Worm (Caenorhabditis elegans) whole organism, young adult: ENCODE results near the gene pdi-2.

Experiments used
- F10E7.11 ChIP-seq: sonication (generic microtip); optimal IDR thresholded peaks from 2 replicates; lab custom pipeline; 2017; ENCODE audit warnings: mild to moderate bottlenecking, missing genetic modification characterization, moderate library complexity, missing compliant biosample characterization
- F23B12.7 ChIP-seq: sonication (generic microtip); optimal IDR thresholded peaks from 2 replicates; lab custom pipeline; 2017; ENCODE audit warnings: missing genetic modification characterization, mild to moderate bottlenecking, missing compliant biosample characterization, antibody characterized with exemption, moderate library complexity; ENCODE audit not compliant: insufficient read depth
- F33H1.4 ChIP-seq: fragments of 200-800 bp; sonication (Bioruptor generic); IDR thresholded peaks from 2 replicates; pipeline ENCODE4 v1.3.6; 2022; ENCODE audit warnings: missing genetic modification reagents, missing genetic modification characterization, missing compliant biosample characterization
- F39B2.1 ChIP-seq: fragments of 200-800 bp; sonication (Bioruptor generic); IDR thresholded peaks from 2 replicates; pipeline ENCODE4 v1.3.6; 2022; ENCODE audit warnings: missing genetic modification reagents, missing genetic modification characterization, missing compliant biosample characterization
- F57A8.1 ChIP-seq: fragments of 200-800 bp; sonication (Bioruptor generic); optimal IDR thresholded peaks from 2 replicates; lab custom pipeline; 2018; ENCODE audit warnings: mild to moderate bottlenecking, missing genetic modification characterization, moderate library complexity, missing compliant biosample characterization
- T07F8.4 ChIP-seq: sonication (generic microtip); optimal IDR thresholded peaks from 2 replicates; lab custom pipeline; 2016; ENCODE audit warnings: mild to moderate bottlenecking, missing genetic modification characterization, moderate library complexity, missing compliant biosample characterization
- Y53F4B.3 ChIP-seq: fragments of 200-800 bp; sonication (Bioruptor generic); IDR thresholded peaks from 2 replicates; pipeline ENCODE4 v1.3.6; 2022; ENCODE audit warnings: missing genetic modification reagents, missing genetic modification characterization, missing compliant biosample characterization
- Y53G8AR.9 ChIP-seq: fragments of 200-800 bp; sonication (Bioruptor generic); conservative IDR thresholded peaks from 2 replicates; pipeline ENCODE4 v1.3.6; 2022; ENCODE audit warnings: missing genetic modification reagents, missing genetic modification characterization, missing compliant biosample characterization
- atf-7 ChIP-seq: sonication (generic microtip); optimal IDR thresholded peaks from 2 replicates; lab custom pipeline; 2017; ENCODE audit warnings: mild to moderate bottlenecking, missing genetic modification characterization, missing compliant biosample characterization
- cebp-2 ChIP-seq: fragments of 200-800 bp; sonication (Bioruptor generic); IDR thresholded peaks from 2 replicates; pipeline ENCODE4 v1.3.6; 2022; ENCODE audit warnings: missing genetic modification characterization, missing compliant biosample characterization
- ceh-27 ChIP-seq: fragments of 200-800 bp; sonication (Bioruptor generic); optimal IDR thresholded peaks from 2 replicates; lab custom pipeline; 2018; ENCODE audit warnings: mild to moderate bottlenecking, missing genetic modification characterization, moderate library complexity, missing compliant biosample characterization
- chd-7 ChIP-seq: sonication (generic microtip); optimal IDR thresholded peaks from 2 replicates; lab custom pipeline; 2016; ENCODE audit warnings: mild to moderate bottlenecking, missing genetic modification characterization, moderate library complexity, missing compliant biosample characterization
- dpl-1 ChIP-seq: fragments of 150-350 bp; optimal IDR thresholded peaks from 2 replicates; lab custom pipeline; 2014; ENCODE audit warnings: missing biosample characterization, missing genetic modification reagents, missing genetic modification characterization
- egl-44 ChIP-seq: fragments of 200-800 bp; sonication (Bioruptor generic); IDR thresholded peaks from 2 replicates; pipeline ENCODE4 v1.3.6; 2022; ENCODE audit warnings: missing genetic modification reagents, missing genetic modification characterization, missing compliant biosample characterization
- ekl-4 ChIP-seq: fragments of 200-800 bp; sonication (Bioruptor generic); IDR thresholded peaks from 2 replicates; pipeline ENCODE4 v1.3.6; 2022; ENCODE audit warnings: missing genetic modification reagents, missing genetic modification characterization, missing compliant biosample characterization
- ets-4 ChIP-seq: fragments of 200-800 bp; sonication (Bioruptor generic); optimal IDR thresholded peaks from 2 replicates; lab custom pipeline; 2018; ENCODE audit warnings: mild to moderate bottlenecking, missing genetic modification characterization, missing compliant biosample characterization
- fkh-3 ChIP-seq: sonication (generic microtip); optimal IDR thresholded peaks from 2 replicates; lab custom pipeline; 2016; ENCODE audit warnings: mild to moderate bottlenecking, missing genetic modification characterization, missing compliant biosample characterization
- hmg-1.2 ChIP-seq: fragments of 200-800 bp; sonication (Bioruptor generic); IDR thresholded peaks from 2 replicates; pipeline ENCODE4 v1.3.6; 2022; ENCODE audit warnings: missing genetic modification reagents, missing genetic modification characterization, missing compliant biosample characterization
- hmg-20 ChIP-seq: fragments of 200-800 bp; sonication (Bioruptor generic); IDR thresholded peaks from 2 replicates; pipeline ENCODE4 v1.3.6; 2022; ENCODE audit warnings: missing genetic modification reagents, missing genetic modification characterization, missing compliant biosample characterization
- lin-40 ChIP-seq: sonication (generic microtip); optimal IDR thresholded peaks from 2 replicates; lab custom pipeline; 2016; ENCODE audit warnings: missing genetic modification characterization, mild to moderate bottlenecking, missing compliant biosample characterization, missing genotype, missing genetic modification reagents
- lin-54 ChIP-seq: fragments of 200-800 bp; sonication (Bioruptor generic); optimal IDR thresholded peaks from 2 replicates; lab custom pipeline; 2018; ENCODE audit warnings: mild to moderate bottlenecking, missing genetic modification characterization, missing compliant biosample characterization
- lsy-27 ChIP-seq: sonication (generic microtip); optimal IDR thresholded peaks from 2 replicates; lab custom pipeline; 2017; ENCODE audit warnings: missing genetic modification characterization, mild to moderate bottlenecking, missing compliant biosample characterization, antibody characterized with exemption, missing genotype, borderline replicate concordance; ENCODE audit not compliant: insufficient read depth
- madf-10 ChIP-seq: sonication (generic microtip); optimal IDR thresholded peaks from 2 replicates; lab custom pipeline; 2016; ENCODE audit warnings: mild to moderate bottlenecking, missing genetic modification characterization, missing compliant biosample characterization
- madf-6 ChIP-seq: fragments of 200-800 bp; sonication (Bioruptor generic); IDR thresholded peaks from 2 replicates; pipeline ENCODE4 v1.3.6; 2022; ENCODE audit warnings: missing genetic modification reagents, missing genetic modification characterization, missing compliant biosample characterization
- mel-28 ChIP-seq: sonication (generic microtip); optimal IDR thresholded peaks from 2 replicates; lab custom pipeline; 2016; ENCODE audit warnings: borderline replicate concordance, mild to moderate bottlenecking, missing genetic modification characterization, missing compliant biosample characterization
- nfya-1 ChIP-seq: sonication (generic microtip); optimal IDR thresholded peaks from 2 replicates; lab custom pipeline; 2017; ENCODE audit warnings: antibody characterized with exemption, missing compliant biosample characterization, missing genetic modification characterization, borderline replicate concordance; ENCODE audit not compliant: insufficient read depth
- nhr-179 ChIP-seq: sonication (generic microtip); optimal IDR thresholded peaks from 2 replicates; lab custom pipeline; 2016; ENCODE audit warnings: mild to moderate bottlenecking, missing genetic modification characterization, missing compliant biosample characterization
- nhr-27 ChIP-seq: fragments of 200-800 bp; sonication (Bioruptor generic); optimal IDR thresholded peaks from 2 replicates; lab custom pipeline; 2018; ENCODE audit warnings: mild to moderate bottlenecking, missing genetic modification characterization, moderate library complexity, missing compliant biosample characterization
- nhr-80 ChIP-seq: sonication (generic microtip); optimal IDR thresholded peaks from 2 replicates; lab custom pipeline; 2016; ENCODE audit warnings: missing genetic modification characterization, missing compliant biosample characterization
- rcor-1 ChIP-seq: fragments of 200-800 bp; sonication (Bioruptor generic); IDR thresholded peaks from 2 replicates; pipeline ENCODE4 v1.3.6; 2022; ENCODE audit warnings: missing genetic modification reagents, missing genetic modification characterization, missing compliant biosample characterization
- sea-2 ChIP-seq: fragments of 200-800 bp; sonication (Bioruptor generic); IDR thresholded peaks from 2 replicates; pipeline ENCODE4 v1.3.6; 2022; ENCODE audit warnings: missing genetic modification characterization, missing compliant biosample characterization
- snpc-1.1 ChIP-seq: sonication (generic microtip); optimal IDR thresholded peaks from 2 replicates; lab custom pipeline; 2017; ENCODE audit warnings: missing genetic modification characterization, mild to moderate bottlenecking, missing compliant biosample characterization, antibody characterized with exemption, moderate library complexity, missing genotype, missing genetic modification reagents; ENCODE audit not compliant: insufficient read depth
- somi-1 ChIP-seq: fragments of 200-800 bp; sonication (Bioruptor generic); optimal IDR thresholded peaks from 2 replicates; lab custom pipeline; 2018; ENCODE audit warnings: mild to moderate bottlenecking, missing genetic modification characterization, missing compliant biosample characterization
- tbx-9 ChIP-seq: sonication (generic microtip); optimal IDR thresholded peaks from 2 replicates; lab custom pipeline; 2016; ENCODE audit warnings: borderline replicate concordance, missing genetic modification characterization, inconsistent platforms, missing compliant biosample characterization
- unc-62 ChIP-seq: fragments of 150-350 bp; optimal IDR thresholded peaks from 2 replicates; lab custom pipeline; 2014; ENCODE audit warnings: missing biosample characterization, missing genetic modification reagents, missing genetic modification characterization
- xnd-1 ChIP-seq: sonication (generic microtip); optimal IDR thresholded peaks from 2 replicates; lab custom pipeline; 2016; ENCODE audit warnings: missing genotype, missing genetic modification reagents, missing genetic modification characterization, missing compliant biosample characterization
- zfh-2 ChIP-seq: fragments of 200-800 bp; sonication (Bioruptor generic); conservative IDR thresholded peaks from 2 replicates; pipeline ENCODE4 v1.3.6; 2022; ENCODE audit warnings: missing genetic modification reagents, missing genetic modification characterization, missing compliant biosample characterization

The pdi-2 gene

DNA sequence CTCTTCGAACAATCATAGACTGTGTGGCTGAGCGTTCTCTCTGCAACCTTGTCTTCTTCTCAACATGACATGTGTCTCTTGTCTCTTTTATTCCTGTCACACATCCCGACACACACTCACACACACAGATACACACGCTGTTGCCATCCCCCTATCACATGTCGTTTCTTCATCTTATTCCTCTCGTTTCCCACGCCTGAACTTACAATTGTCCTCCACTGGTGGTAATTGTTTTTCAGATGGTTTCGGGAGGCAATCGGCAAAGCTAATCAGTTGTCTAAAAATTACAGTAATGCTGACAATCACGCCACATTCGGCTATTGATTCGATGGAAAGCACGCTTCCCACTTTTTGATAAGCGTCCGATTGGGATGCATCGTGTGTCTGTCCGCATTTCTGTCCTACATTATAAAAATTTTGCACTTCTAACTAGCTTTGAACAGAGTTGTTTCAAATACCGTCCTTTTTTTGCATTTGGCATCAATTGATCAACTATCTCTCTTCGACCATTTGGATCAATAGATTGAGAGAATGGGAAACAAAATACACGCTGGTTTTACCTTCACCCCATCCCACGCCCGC is 8.3 kb downstream of the pdi-2 start, which contains the start of gene nhr-35 (continued):
- TF ChIP-seq F23B12.7 (tag; lab: Kevin White, UChicago), result peak; percentile 4
- no peak for TF ChIP-seq xnd-1 (tag; lab: Kevin White, UChicago)
- TF ChIP-seq F57A8.1 (GFP tag; lab: Kevin White, UChicago), result no peak
- TF ChIP-seq zfh-2 (GFP tag; lab: Robert Waterston, UW), result no peak
- TF ChIP-seq mel-28 (tag; lab: Kevin White, UChicago), result no peak
- TF ChIP-seq Y53G8AR.9 (GFP tag; lab: Robert Waterston, UW), result no peak
- TF ChIP-seq nfya-1 (tag; lab: Kevin White, UChicago), result no peak
- TF ChIP-seq lin-40 (tag; lab: Kevin White, UChicago), result peak; percentile 81
- TF ChIP-seq sea-2 (GFP tag; lab: Robert Waterston, UW), result no peak
- TF ChIP-seq hmg-20 (GFP tag; lab: Robert Waterston, UW), result no peak
- TF ChIP-seq nhr-27 (tag; lab: Kevin White, UChicago), result no peak
- no peak for TF ChIP-seq snpc-1.1 (tag; lab: Kevin White, UChicago)
- no peak for TF ChIP-seq T07F8.4 (tag; lab: Kevin White, UChicago)
- TF ChIP-seq egl-44 (GFP tag; lab: Robert Waterston, UW), result 0 out of 2 replicates have a peak, but pooled peaks have one; percentile 26
- no peak for TF ChIP-seq madf-6 (GFP tag; lab: Robert Waterston, UW)
- TF ChIP-seq F10E7.11 (tag; lab: Kevin White, UChicago), result no peak
- peak; percentile 94 for TF ChIP-seq unc-62 (GFP tag; lab: Kevin White, UChicago)
- no peak for TF ChIP-seq fkh-3 (tag; lab: Kevin White, UChicago)
- TF ChIP-seq lin-54 (GFP tag; lab: Kevin White, UChicago), result peak; percentile 27
- no peak for TF ChIP-seq F39B2.1 (GFP tag; lab: Robert Waterston, UW)
- TF ChIP-seq dpl-1 (GFP tag; lab: Kevin White, UChicago), result no peak
- TF ChIP-seq somi-1, result peak; percentile 80
- TF ChIP-seq ets-4, result peak; percentile 93
- TF ChIP-seq madf-10 (tag; lab: Kevin White, UChicago), result peak; percentile 53
- 0 out of 2 replicates have a peak, but pooled peaks have one; percentile 30 for TF ChIP-seq ekl-4 (GFP tag; lab: Robert Waterston, UW)
- TF ChIP-seq F33H1.4 (GFP tag; lab: Robert Waterston, UW), result no peak
- TF ChIP-seq ceh-27 (GFP tag; lab: Kevin White, UChicago), result peak; percentile 54
- TF ChIP-seq lsy-27 (tag; lab: Kevin White, UChicago), result no peak
- TF ChIP-seq nhr-179, result no peak
- no peak for TF ChIP-seq Y53F4B.3
- peak; percentile 70 for TF ChIP-seq chd-7 (tag; lab: Kevin White, UChicago)
- TF ChIP-seq rcor-1 (GFP tag; lab: Robert Waterston, UW), result no peak
- TF ChIP-seq atf-7 (tag; lab: Kevin White, UChicago), result peak; percentile 91
- no peak for TF ChIP-seq tbx-9 (tag; lab: Kevin White, UChicago)
- peak; percentile 42 for TF ChIP-seq hmg-1.2
- TF ChIP-seq cebp-2, result no peak
- TF ChIP-seq, all 124 proteins: peak for 39

DNA sequence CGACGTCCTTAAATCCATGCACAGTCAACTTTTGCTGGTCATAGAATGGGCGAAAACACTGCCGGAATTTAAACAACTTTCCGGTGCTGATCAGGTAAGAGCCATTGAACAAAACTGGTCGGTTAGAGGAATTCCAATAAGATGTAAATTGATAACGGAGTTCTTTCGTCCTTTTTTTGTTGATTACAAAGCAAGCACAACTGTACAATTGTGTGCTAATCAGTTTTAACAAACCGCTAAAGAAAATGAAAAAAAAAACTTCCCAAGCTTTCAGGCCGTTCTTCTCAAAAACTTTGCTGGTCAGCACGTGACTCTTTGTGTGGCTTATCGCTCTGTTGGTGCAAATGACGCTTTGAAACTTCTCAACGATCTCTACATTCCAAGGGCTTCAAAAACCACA is 10.2 kb downstream of the pdi-2 start:
- no peak for TF ChIP-seq dpl-1 (GFP tag; lab: Kevin White, UChicago)
- TF ChIP-seq nhr-80 (tag; lab: Kevin White, UChicago), result peak; percentile 56
